Fruit fly (Drosophila melanogaster) whole organism, embryonic: ENCODE data around the gene dysf.
A peak's percentile ranks its signal among the peaks of the same experiment; 100 is the strongest.

Source experiments
- Ada2b ChIP-seq: fragments of 200-800 bp; sonication (Bioruptor generic); IDR thresholded peaks from 2 replicates; pipeline ENCODE4 v1.3.6; 2022; ENCODE audit warnings: missing biosample characterization, missing genetic modification characterization
- Antp ChIP-seq: fragments of 200-800 bp; sonication (Bioruptor generic); optimal IDR thresholded peaks from 3 replicates; lab custom pipeline; 2016; ENCODE audit warnings: missing biosample characterization, missing genetic modification characterization
- BEAF-32 ChIP-seq: fragments of 200-800 bp; sonication (Bioruptor generic); optimal IDR thresholded peaks from 3 replicates; lab custom pipeline; 2017; ENCODE audit warnings: missing biosample characterization, missing genetic modification characterization, mild to moderate bottlenecking, moderate library complexity, missing genetic modification reagents
- CG10147 ChIP-seq: fragments of 200-800 bp; sonication (Bioruptor generic); optimal IDR thresholded peaks from 2 replicates; lab custom pipeline; 2019; ENCODE audit warnings: missing biosample characterization, mild to moderate bottlenecking, missing genetic modification characterization, moderate library complexity
- CG10321 ChIP-seq: fragments of 200-800 bp; sonication (Bioruptor generic); IDR thresholded peaks from 2 replicates; pipeline ENCODE4 v1.3.6; 2022; ENCODE audit warnings: missing biosample characterization, missing genetic modification characterization
- CG11398 ChIP-seq: fragments of 200-800 bp; sonication (Bioruptor generic); optimal IDR thresholded peaks from 2 replicates; lab custom pipeline; 2016; ENCODE audit warnings: missing biosample characterization, missing genetic modification characterization
- CG11504 ChIP-seq: fragments of 200-800 bp; sonication (Bioruptor generic); optimal IDR thresholded peaks from 3 replicates; lab custom pipeline; 2019; ENCODE audit warnings: missing biosample characterization, mild to moderate bottlenecking, missing genetic modification characterization, moderate library complexity
- CG12071 ChIP-seq: fragments of 200-800 bp; sonication (Bioruptor generic); optimal IDR thresholded peaks from 3 replicates; lab custom pipeline; 2018; ENCODE audit warnings: missing biosample characterization, mild to moderate bottlenecking, missing genetic modification characterization
- CG12659 ChIP-seq: fragments of 200-800 bp; sonication (Bioruptor generic); optimal IDR thresholded peaks from 3 replicates; lab custom pipeline; 2017; ENCODE audit warnings: mild to moderate bottlenecking, missing biosample characterization, missing genetic modification reagents, missing genetic modification characterization
- CG13287 ChIP-seq: fragments of 200-800 bp; sonication (Bioruptor generic); IDR thresholded peaks from 2 replicates; pipeline ENCODE4 v1.3.6; 2022; ENCODE audit warnings: missing biosample characterization, missing genetic modification characterization; ENCODE audit not compliant: partially characterized antibody
- CG15479 ChIP-seq: fragments of 200-800 bp; sonication (Bioruptor generic); optimal IDR thresholded peaks from 3 replicates; lab custom pipeline; 2019; ENCODE audit warnings: missing biosample characterization, mild to moderate bottlenecking, missing genetic modification characterization, moderate library complexity
- CG18599 ChIP-seq: fragments of 200-800 bp; sonication (Bioruptor generic); optimal IDR thresholded peaks from 3 replicates; lab custom pipeline; 2017; ENCODE audit warnings: missing biosample characterization, missing genetic modification characterization, mild to moderate bottlenecking, moderate library complexity, missing genetic modification reagents
- CG2116 ChIP-seq: fragments of 200-800 bp; sonication (Bioruptor generic); optimal IDR thresholded peaks from 3 replicates; lab custom pipeline; 2018; ENCODE audit warnings: missing biosample characterization, mild to moderate bottlenecking, missing genetic modification characterization
- CG30020 ChIP-seq: fragments of 200-800 bp; optimal IDR thresholded peaks from 2 replicates; lab custom pipeline; 2019; ENCODE audit warnings: missing biosample characterization, mild to moderate bottlenecking, missing genetic modification characterization, moderate library complexity
- CG31388 ChIP-seq: fragments of 200-800 bp; sonication (Bioruptor generic); optimal IDR thresholded peaks from 2 replicates; lab custom pipeline; 2016; ENCODE audit warnings: missing biosample characterization, missing genetic modification characterization
- CG34224 ChIP-seq: fragments of 200-800 bp; sonication (Bioruptor generic); IDR thresholded peaks from 3 replicates; pipeline ENCODE4 v1.3.6; 2022; ENCODE audit warnings: missing biosample characterization, missing genetic modification characterization; ENCODE audit not compliant: partially characterized antibody
- CG3838 ChIP-seq: fragments of 200-800 bp; sonication (Bioruptor generic); optimal IDR thresholded peaks from 3 replicates; lab custom pipeline; 2016; ENCODE audit warnings: missing biosample characterization, missing genetic modification characterization
- CG4328 ChIP-seq: fragments of 200-800 bp; sonication (Bioruptor generic); optimal IDR thresholded peaks from 3 replicates; lab custom pipeline; 2017; ENCODE audit warnings: missing biosample characterization, missing genetic modification reagents, missing genetic modification characterization
- CG4707 ChIP-seq: fragments of 200-800 bp; sonication (Bioruptor generic); optimal IDR thresholded peaks from 2 replicates; lab custom pipeline; 2018; ENCODE audit warnings: missing biosample characterization, mild to moderate bottlenecking, missing genetic modification characterization, moderate library complexity
- CG6683 ChIP-seq: fragments of 200-800 bp; sonication (Bioruptor generic); optimal IDR thresholded peaks from 2 replicates; lab custom pipeline; 2017; ENCODE audit warnings: missing biosample characterization, mild to moderate bottlenecking, missing genetic modification characterization, missing genetic modification reagents
- CG6854 ChIP-seq: fragments of 200-800 bp; sonication (Bioruptor generic); optimal IDR thresholded peaks from 3 replicates; lab custom pipeline; 2017; ENCODE audit warnings: missing biosample characterization, mild to moderate bottlenecking, missing genetic modification characterization
- Chrac-16 ChIP-seq: fragments of 200-800 bp; sonication (Bioruptor generic); optimal IDR thresholded peaks from 3 replicates; lab custom pipeline; 2016; ENCODE audit warnings: missing biosample characterization, missing genetic modification characterization
- CoRest ChIP-seq: fragments of 200-800 bp; sonication (Bioruptor generic); optimal IDR thresholded peaks from 3 replicates; lab custom pipeline; 2018; ENCODE audit warnings: missing biosample characterization, mild to moderate bottlenecking, missing genetic modification characterization, moderate library complexity
- Dbx ChIP-seq: fragments of 200-800 bp; sonication (Bioruptor generic); IDR thresholded peaks from 3 replicates; pipeline ENCODE4 v1.3.6; 2022; ENCODE audit warnings: missing biosample characterization, missing genetic modification characterization
- E2f1 ChIP-seq: fragments of 200-800 bp; sonication (Bioruptor generic); IDR thresholded peaks from 2 replicates; pipeline ENCODE4 v1.3.6; 2022; ENCODE audit warnings: missing biosample characterization, missing genetic modification characterization
- Fer1 ChIP-seq: fragments of 200-800 bp; sonication (Bioruptor generic); optimal IDR thresholded peaks from 2 replicates; lab custom pipeline; 2017; ENCODE audit warnings: missing biosample characterization, mild to moderate bottlenecking, missing genetic modification characterization
- HmgD ChIP-seq: fragments of 200-800 bp; sonication (Bioruptor generic); optimal IDR thresholded peaks from 3 replicates; lab custom pipeline; 2016; ENCODE audit warnings: missing biosample characterization, missing genetic modification characterization
- Hmx ChIP-seq: fragments of 200-800 bp; sonication (Bioruptor generic); optimal IDR thresholded peaks from 2 replicates; lab custom pipeline; 2016; ENCODE audit warnings: missing biosample characterization, missing genetic modification characterization
- Hr39 ChIP-seq: fragments of >200 bp; optimal IDR thresholded peaks from 2 replicates; lab custom pipeline; 2017
- MESR4 ChIP-seq: fragments of 200-800 bp; sonication (Bioruptor generic); optimal IDR thresholded peaks from 2 replicates; lab custom pipeline; 2018; ENCODE audit warnings: missing biosample characterization, mild to moderate bottlenecking, missing genetic modification characterization, moderate library complexity
- NC2β ChIP-seq: fragments of 200-800 bp; sonication (Bioruptor generic); optimal IDR thresholded peaks from 2 replicates; lab custom pipeline; 2016; ENCODE audit warnings: missing biosample characterization, missing genetic modification characterization
- Pdp1 ChIP-seq, 2 experiments: fragments of 200-800 bp; sonication (Bioruptor generic); optimal IDR thresholded peaks; 3 replicates each; lab custom pipeline; 2016; ENCODE audit warnings: missing biosample characterization in 2 of 2, missing genetic modification characterization in 2 of 2, mild to moderate bottlenecking in 1 of 2, moderate library complexity in 1 of 2
- Sin3A ChIP-seq: fragments of >200 bp; optimal IDR thresholded peaks from 2 replicates; lab custom pipeline; 2018
- Vsx1 ChIP-seq: fragments of 200-800 bp; sonication (Bioruptor generic); optimal IDR thresholded peaks from 2 replicates; lab custom pipeline; 2017; ENCODE audit warnings: missing biosample characterization, mild to moderate bottlenecking, missing genetic modification characterization, missing genetic modification reagents
- YL-1 ChIP-seq: fragments of 200-800 bp; sonication (Bioruptor generic); optimal IDR thresholded peaks from 3 replicates; lab custom pipeline; 2017; ENCODE audit warnings: missing biosample characterization, mild to moderate bottlenecking, missing genetic modification characterization
- abd-A ChIP-seq: fragments of 200-800 bp; sonication (Bioruptor generic); optimal IDR thresholded peaks from 3 replicates; lab custom pipeline; 2019; ENCODE audit warnings: missing biosample characterization, mild to moderate bottlenecking, missing genetic modification characterization, moderate library complexity
- ara ChIP-seq: fragments of 200-800 bp; sonication (Bioruptor generic); IDR thresholded peaks from 2 replicates; pipeline ENCODE4 v1.3.6; 2022; ENCODE audit warnings: missing biosample characterization, missing genetic modification characterization
- chm ChIP-seq: fragments of 200-800 bp; sonication (Bioruptor generic); IDR thresholded peaks from 2 replicates; pipeline ENCODE4 v1.3.6; 2022; ENCODE audit warnings: missing biosample characterization, missing genetic modification characterization
- disco-r ChIP-seq: fragments of 200-800 bp; sonication (Bioruptor generic); optimal IDR thresholded peaks from 2 replicates; lab custom pipeline; 2016; ENCODE audit warnings: missing biosample characterization, missing genetic modification characterization
- ems ChIP-seq: fragments of 200-800 bp; sonication (Bioruptor generic); optimal IDR thresholded peaks from 3 replicates; lab custom pipeline; 2016; ENCODE audit warnings: missing biosample characterization, missing genetic modification characterization
- en ChIP-seq: fragments of 200-800 bp; sonication (Bioruptor generic); optimal IDR thresholded peaks from 2 replicates; lab custom pipeline; 2016; ENCODE audit warnings: missing biosample characterization, missing genetic modification characterization
- gfzf ChIP-seq: fragments of 200-800 bp; sonication (Bioruptor generic); optimal IDR thresholded peaks from 2 replicates; lab custom pipeline; 2016; ENCODE audit warnings: missing biosample characterization, mild to moderate bottlenecking, missing genetic modification characterization, moderate library complexity
- gsb ChIP-seq: fragments of 200-800 bp; sonication (Bioruptor generic); IDR thresholded peaks from 2 replicates; pipeline ENCODE4 v1.3.6; 2022; ENCODE audit warnings: missing biosample characterization, missing genetic modification characterization
- ken ChIP-seq: fragments of 200-800 bp; sonication (Bioruptor generic); IDR thresholded peaks from 3 replicates; pipeline ENCODE4 v1.3.6; 2022; ENCODE audit warnings: missing biosample characterization, missing genetic modification characterization
- lov ChIP-seq, 2 experiments: fragments of 200-800 bp in 1 of 2; fragments of >200 bp in 1 of 2; sonication (Bioruptor generic) in 1 of 2; IDR thresholded peaks in 1 of 2; optimal IDR thresholded peaks in 1 of 2; 2 replicates in 1 of 2; 3 replicates in 1 of 2; pipeline versions ENCODE4 v1.3.6 to Lab custom; 2017 to 2022; ENCODE audit warnings: missing biosample characterization in 1 of 2, missing genetic modification characterization in 1 of 2
- pb ChIP-seq: fragments of 200-800 bp; sonication (Bioruptor generic); optimal IDR thresholded peaks from 3 replicates; lab custom pipeline; 2016; ENCODE audit warnings: missing biosample characterization, missing genetic modification characterization
- sisA ChIP-seq: fragments of 200-800 bp; sonication (Bioruptor generic); IDR thresholded peaks from 2 replicates; pipeline ENCODE4 v1.3.6; 2022; ENCODE audit warnings: missing biosample characterization, missing genetic modification characterization
- slou ChIP-seq: fragments of 200-800 bp; sonication (Bioruptor generic); optimal IDR thresholded peaks from 3 replicates; lab custom pipeline; 2016; ENCODE audit warnings: missing biosample characterization, missing genetic modification characterization
- ssp ChIP-seq: fragments of 200-800 bp; sonication (Bioruptor generic); IDR thresholded peaks from 2 replicates; pipeline ENCODE4 v1.3.6; 2022; ENCODE audit warnings: missing biosample characterization, missing genetic modification characterization
- stc ChIP-seq: fragments of 200-800 bp; sonication (Bioruptor generic); IDR thresholded peaks from 2 replicates; pipeline ENCODE4 v1.3.6; 2022; ENCODE audit warnings: missing biosample characterization, missing genetic modification characterization
- stwl ChIP-seq: fragments of 200-800 bp; sonication (Bioruptor generic); optimal IDR thresholded peaks from 3 replicates; lab custom pipeline; 2018; ENCODE audit warnings: missing biosample characterization, mild to moderate bottlenecking, missing genetic modification characterization, moderate library complexity

dysf gene

DNA sequence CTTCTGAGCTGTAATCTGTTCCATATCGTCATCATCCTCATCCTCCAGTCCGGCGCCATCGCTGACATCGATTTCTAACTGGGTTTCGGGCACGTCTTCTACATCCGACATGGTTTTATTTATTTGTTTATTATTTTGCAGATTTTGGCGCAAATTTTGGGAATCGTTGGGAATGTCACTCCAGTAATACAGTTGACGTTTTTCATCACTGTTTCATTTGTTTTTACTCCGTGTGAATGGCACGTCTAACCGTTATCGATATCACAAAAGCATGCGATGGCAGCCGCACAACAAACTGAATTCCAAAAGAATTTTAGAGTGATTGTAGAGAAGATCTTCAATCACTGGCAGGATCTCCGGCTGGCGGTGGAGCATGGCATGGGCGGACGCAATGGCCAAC, 42.1 kb downstream of the dysf start, which contains the start of the genes Sld5 and CG14543 (continued):
- peak; percentile 46; the same call in 1 of the 3 replicates for TF ChIP-seq Dbx
- TF ChIP-seq CoRest, result peak; percentile 1
- TF ChIP-seq sisA (GFP tag; lab: Robert Waterston, UW), result no peak
- no peak for TF ChIP-seq Hmx
- TF ChIP-seq stc (GFP tag; lab: Robert Waterston, UW), result no peak
- TF ChIP-seq CG11398 (GFP tag; lab: Kevin White, UChicago), result no peak
- TF ChIP-seq Ada2b (GFP tag; lab: Robert Waterston, UW), result no peak
- TF ChIP-seq CG31388, result no peak
- no peak for TF ChIP-seq CG6854
- peak; percentile 16 for TF ChIP-seq Sin3A (lab: Kevin White, UChicago)
- no peak for TF ChIP-seq CG4328 (GFP tag; lab: Kevin White, UChicago)
- no peak for TF ChIP-seq CG3838 (GFP tag; lab: Kevin White, UChicago)
- peak; percentile 49 for TF ChIP-seq MESR4
- no peak for TF ChIP-seq ara (GFP tag; lab: Robert Waterston, UW)
- no peak for TF ChIP-seq CG6683 (GFP tag; lab: Kevin White, UChicago)
- no peak for TF ChIP-seq abd-A (tag; lab: Kevin White, UChicago)
- no peak for TF ChIP-seq CG12071 (GFP tag; lab: Kevin White, UChicago)
- no peak for TF ChIP-seq CG4707
- peak in 1 of 2 experiments; percentile 17 for TF ChIP-seq Pdp1 (GFP tag; optimal IDR thresholded peaks at IDR 0.05; lab: Kevin White, UChicago)
- TF ChIP-seq BEAF-32 (GFP tag; lab: Kevin White, UChicago), result peak; percentile 51
- no peak for TF ChIP-seq CG10147 (GFP tag; lab: Kevin White, UChicago)
- TF ChIP-seq stwl (tag; lab: Kevin White, UChicago), result peak; percentile 69
- no peak for TF ChIP-seq gsb (GFP tag; lab: Robert Waterston, UW)
- peak; percentile 39 for TF ChIP-seq Antp (GFP tag; lab: Kevin White, UChicago)
- no peak for TF ChIP-seq CG18599
- TF ChIP-seq CG2116 (GFP tag; lab: Kevin White, UChicago), result peak; percentile 14
- TF ChIP-seq HmgD (GFP tag; lab: Kevin White, UChicago), result no peak
- TF ChIP-seq CG11504 (tag; lab: Kevin White, UChicago), result no peak
- peak; percentile 42; the same call in 1 of the 2 replicates for TF ChIP-seq E2f1
- TF ChIP-seq ken, result 0 out of 3 replicates have a peak, but pooled peaks have one; percentile 34
- TF ChIP-seq CG34224, result no peak; the same call in 2 of the 3 replicates
- TF ChIP-seq Hr39 (lab: Kevin White, UChicago), result no peak
- TF ChIP-seq CG12659, result peak; percentile 39
- no peak for TF ChIP-seq Vsx1 (GFP tag; lab: Kevin White, UChicago)
- TF ChIP-seq disco-r, result no peak
- TF ChIP-seq CG15479 (GFP tag; lab: Kevin White, UChicago), result no peak
- TF ChIP-seq CG13287 (GFP tag; lab: Robert Waterston, UW), result peak; percentile 50; the same call in 1 of the 2 replicates
- TF ChIP-seq en, result no peak
- TF ChIP-seq Fer1 (GFP tag; lab: Kevin White, UChicago), result no peak
- no peak for TF ChIP-seq CG10321 (GFP tag; lab: Robert Waterston, UW)
- TF ChIP-seq lov (optimal IDR thresholded peaks at IDR 0.05; lab: Kevin White, UChicago), result no peak
- TF ChIP-seq lov (GFP tag; IDR thresholded peaks at IDR 0.05; lab: Robert Waterston, UW), result 0 out of 3 replicates have a peak, but pooled peaks have one; percentile 30
- TF ChIP-seq NC2β, result peak; percentile 45
- TF ChIP-seq ssp (GFP tag; lab: Robert Waterston, UW), result no peak
- no peak for TF ChIP-seq Chrac-16
- TF ChIP-seq chm (GFP tag; lab: Robert Waterston, UW), result no peak
- no peak for TF ChIP-seq pb (GFP tag; lab: Kevin White, UChicago)
- no peak for TF ChIP-seq CG30020 (tag; lab: Kevin White, UChicago)
- no peak for TF ChIP-seq gfzf (GFP tag; lab: Kevin White, UChicago)
- TF ChIP-seq ems (GFP tag; lab: Kevin White, UChicago), result no peak
- TF ChIP-seq YL-1, result peak; percentile 45
- no peak for TF ChIP-seq slou (GFP tag; lab: Kevin White, UChicago)
